Worm (Caenorhabditis elegans): Measurements from ENCODE around the gene dot-1.4.

The dot-1.4 gene

DNA sequence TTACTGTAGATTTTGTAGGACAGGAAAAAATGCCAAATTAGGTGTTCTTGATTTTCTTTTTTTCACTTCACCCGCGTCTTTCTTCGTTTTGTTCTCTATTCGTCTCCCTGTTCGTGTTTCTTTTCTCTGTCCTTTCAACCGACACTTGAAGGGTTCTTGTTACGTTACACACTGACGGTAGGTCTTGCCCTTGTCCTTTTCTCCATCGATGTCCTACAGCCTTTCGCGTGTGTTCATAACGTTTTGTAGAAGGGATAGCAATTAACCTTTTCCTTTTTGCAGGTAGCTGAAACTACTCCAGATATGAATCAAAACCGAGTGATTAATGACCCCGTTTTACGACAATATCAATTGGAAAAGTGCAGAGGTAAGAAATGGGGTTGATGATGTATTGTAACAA, 7.3 kb downstream of the dot-1.4 start, which contains the start of gene F55G7.1 (continued):
- TF ChIP-seq hif-1 (tag; optimal IDR thresholded peaks at IDR 0.05) (no peak), spr-3 (GFP tag; optimal IDR thresholded peaks at IDR 0.05) (peak; percentile 58), lin-1 (GFP tag; IDR thresholded peaks at IDR 0.05) (no peak), nhr-77 (tag; optimal IDR thresholded peaks at IDR 0.05) (peak; percentile 62), F26F4.8 (GFP tag; conservative IDR thresholded peaks at IDR 0.05) (no peak), nhr-28 (tag; optimal IDR thresholded peaks at IDR 0.05) (peak; percentile 45), lim-7 (GFP tag; IDR thresholded peaks at IDR 0.05) (no peak), daf-12 (tag; optimal IDR thresholded peaks at IDR 0.05) (no peak), F44E2.7 (GFP tag; IDR thresholded peaks at IDR 0.05) (no peak), jun-1 (tag; optimal IDR thresholded peaks at IDR 0.05) (peak; percentile 33), skn-1 (tag; optimal IDR thresholded peaks at IDR 0.05) (no peak), mdt-29 (GFP tag; IDR thresholded peaks at IDR 0.05) (no peak), snpc-4 (tag; optimal IDR thresholded peaks at IDR 0.05) (no peak), zfp-3 (GFP tag; conservative IDR thresholded peaks at IDR 0.05) (no peak), T26A8.4 (GFP tag; IDR thresholded peaks at IDR 0.05) (no peak), R02D3.7 (tag; optimal IDR thresholded peaks at IDR 0.05) (no peak), nhr-102 (tag; optimal IDR thresholded peaks at IDR 0.05) (peak; percentile 84), mdl-1 (tag; optimal IDR thresholded peaks at IDR 0.05) (no peak), arid-1 (GFP tag; conservative IDR thresholded peaks at IDR 0.05) (no peak), unc-62 (GFP tag; optimal IDR thresholded peaks at IDR 0.05 in 1 of 2) (peak in 1 of 2 experiments; percentile 95), unc-62 (tag; optimal IDR thresholded peaks at IDR 0.05) (no peak), egl-27 (tag; optimal IDR thresholded peaks at IDR 0.05) (no peak), hlh-11 (tag; optimal IDR thresholded peaks at IDR 0.05) (no peak), dpl-1 (GFP tag; optimal IDR thresholded peaks at IDR 0.05) (no peak), pha-4 (GFP tag; IDR thresholded peaks at IDR 0.05) (no peak; the same call in 1 of the 2 replicates), pha-4 (tag; optimal IDR thresholded peaks at IDR 0.05) (no peak), nhr-6 (tag; optimal IDR thresholded peaks at IDR 0.05) (no peak), Y5F2A.4 (GFP tag; optimal IDR thresholded peaks at IDR 0.05) (no peak), nhr-41 (GFP tag; IDR thresholded peaks at IDR 0.05) (no peak), nhr-10 (tag; optimal IDR thresholded peaks at IDR 0.05) (peak; percentile 30), snpc-1.2 (GFP tag; IDR thresholded peaks at IDR 0.05) (no peak), ceh-28 (tag; optimal IDR thresholded peaks at IDR 0.05) (no peak), lin-15B (tag; optimal IDR thresholded peaks at IDR 0.05) (no peak), spr-1 (tag; optimal IDR thresholded peaks at IDR 0.05) (peak; percentile 35), gei-8 (GFP tag; optimal IDR thresholded peaks at IDR 0.05) (no peak), dmd-9 (GFP tag; IDR thresholded peaks at IDR 0.05) (no peak), hlh-30 (tag; optimal IDR thresholded peaks at IDR 0.05; ENCODE audit: insufficient read depth) (peak; percentile 6), lin-38 (GFP tag; IDR thresholded peaks at IDR 0.05) (no peak), mep-1 (tag; optimal IDR thresholded peaks at IDR 0.05) (no peak), Y105C5A.15 (GFP tag; IDR thresholded peaks at IDR 0.05) (no peak), saeg-2 (GFP tag; IDR thresholded peaks at IDR 0.05) (no peak), Y48G9A.11 (GFP tag; IDR thresholded peaks at IDR 0.05) (no peak), nhr-48 (tag; optimal IDR thresholded peaks at IDR 0.05) (peak; percentile 13), vab-7 (GFP tag; IDR thresholded peaks at IDR 0.05) (no peak), nhr-25 (tag; optimal IDR thresholded peaks at IDR 0.05; ENCODE audit: borderline replicate concordance, insufficient read depth) (no peak), lin-29 (GFP tag; IDR thresholded peaks at IDR 0.05) (no peak), ceh-32 (tag; optimal IDR thresholded peaks at IDR 0.05; ENCODE audit: poor library complexity) (no peak), fkh-10 (GFP tag; optimal IDR thresholded peaks at IDR 0.05) (no peak), zfp-2 (tag; optimal IDR thresholded peaks at IDR 0.05) (no peak), unc-39 (tag; optimal IDR thresholded peaks at IDR 0.05) (no peak), daf-16 (GFP tag; optimal IDR thresholded peaks at IDR 0.05) (peak in 1 of 2 experiments; percentile 47), daf-16 (tag; optimal IDR thresholded peaks at IDR 0.05) (peak; percentile 50), ztf-11 (tag; optimal IDR thresholded peaks at IDR 0.05) (no peak)
